Worm (Caenorhabditis elegans): ENCODE measurements around the gene C05E11.3.

Gene C05E11.3

DNA sequence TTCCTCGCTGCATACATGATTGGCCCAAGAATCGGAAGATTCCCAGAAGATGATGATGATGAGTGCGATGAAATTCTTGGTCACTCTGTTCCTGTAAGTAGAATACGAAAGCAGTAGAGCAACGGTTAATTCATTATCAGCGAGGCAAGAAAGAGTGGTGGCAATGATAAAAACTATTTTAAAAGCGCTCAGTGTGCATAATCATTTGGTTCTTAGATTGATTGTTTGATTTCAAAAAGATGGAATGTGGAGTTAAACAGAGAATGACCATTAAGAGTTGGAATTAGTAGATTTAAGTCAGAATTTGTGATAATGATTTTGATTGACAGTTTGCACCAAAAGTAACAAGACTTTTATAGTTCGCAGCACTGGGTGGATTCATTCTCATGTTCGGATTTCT lies 10.9 kb upstream of the C05E11.3 start:
- TF ChIP-seq unc-62 (GFP tag; optimal IDR thresholded peaks at IDR 0.05): no peak

DNA sequence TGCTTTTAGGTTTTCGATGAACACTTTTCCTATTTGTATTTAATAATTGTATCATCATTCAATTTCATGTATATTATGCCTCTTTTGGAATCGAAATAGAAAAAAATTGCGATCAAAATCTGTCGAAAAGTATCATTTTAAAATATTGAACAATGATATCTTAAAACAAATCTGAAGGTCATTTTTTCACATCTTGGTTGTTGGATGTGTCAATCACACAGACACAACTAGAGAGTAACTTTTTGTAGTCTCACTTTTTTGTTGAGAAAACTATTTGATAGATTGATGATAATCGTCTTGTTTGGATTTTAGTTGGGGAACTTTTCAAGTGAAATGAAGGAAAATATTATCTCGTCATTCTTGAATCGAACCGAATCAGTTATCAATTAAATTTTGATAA lies 8.8 kb upstream of the C05E11.3 start:
- no peak for TF ChIP-seq unc-62 (GFP tag; optimal IDR thresholded peaks at IDR 0.05)

ce11 chrX:4571137-4571536 lies 6.9 kb upstream of the C05E11.3 start, which contains the start of gene amt-1:
Gene amt-1, plus strand, starts transcription at chrX:4571437.
- TF ChIP-seq unc-62 (GFP tag; optimal IDR thresholded peaks at IDR 0.05): no peak

ce11 chrX:4574873-4575272 lies 3.2 kb upstream of the C05E11.3 start:
- TF ChIP-seq unc-62 (GFP tag; optimal IDR thresholded peaks at IDR 0.05): no peak

DNA sequence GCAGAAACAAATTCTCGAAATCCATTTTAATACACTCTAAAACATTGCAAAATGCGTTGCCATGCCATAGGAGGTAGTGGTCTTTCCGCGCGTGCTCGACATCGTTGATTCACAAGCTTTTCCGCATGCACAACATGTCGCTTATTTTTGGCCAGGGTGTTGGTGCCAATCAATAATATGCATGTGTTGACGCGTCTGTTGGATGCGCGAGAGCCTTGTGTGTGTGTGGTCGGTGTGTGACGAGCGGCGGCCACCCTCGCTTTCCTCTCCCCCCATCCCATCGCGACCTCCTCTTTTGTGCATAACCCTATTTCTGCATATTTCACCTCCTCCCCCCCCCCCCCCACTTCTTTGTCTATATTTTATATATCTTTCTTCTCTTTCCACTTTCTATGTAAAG lies 1.8 kb upstream of the C05E11.3 start:
- no peak for TF ChIP-seq unc-62 (GFP tag; optimal IDR thresholded peaks at IDR 0.05)

ce11 chrX:4578581-4578980 lies 540 bp downstream of the C05E11.3 start:
- no peak for TF ChIP-seq unc-62 (GFP tag; optimal IDR thresholded peaks at IDR 0.05)

DNA sequence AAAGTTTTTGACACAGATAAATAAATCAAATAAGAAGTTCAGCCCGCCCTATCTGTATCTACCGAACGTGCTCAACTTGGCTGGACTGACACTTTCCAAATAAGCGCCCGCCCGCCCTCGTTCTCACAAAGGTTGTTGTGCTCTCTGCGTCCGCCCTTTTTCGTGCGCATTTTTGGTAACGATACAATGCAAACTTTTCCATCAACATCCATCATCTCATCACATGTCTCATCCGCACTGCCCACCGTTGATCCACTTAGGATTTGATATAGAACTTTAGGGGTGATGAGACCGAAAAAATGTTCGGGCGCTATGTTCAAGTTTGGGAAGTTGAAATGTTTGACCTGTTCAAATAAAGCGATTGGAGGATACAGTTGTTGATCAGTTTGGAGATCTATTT lies 7.5 kb downstream of the C05E11.3 start, which contains the start of gene C05E11.7:
Gene C05E11.7, minus strand, starts transcription at position 101 of the 400 bp plus-strand sequence.
- TF ChIP-seq unc-62 (GFP tag; optimal IDR thresholded peaks at IDR 0.05): no peak

DNA sequence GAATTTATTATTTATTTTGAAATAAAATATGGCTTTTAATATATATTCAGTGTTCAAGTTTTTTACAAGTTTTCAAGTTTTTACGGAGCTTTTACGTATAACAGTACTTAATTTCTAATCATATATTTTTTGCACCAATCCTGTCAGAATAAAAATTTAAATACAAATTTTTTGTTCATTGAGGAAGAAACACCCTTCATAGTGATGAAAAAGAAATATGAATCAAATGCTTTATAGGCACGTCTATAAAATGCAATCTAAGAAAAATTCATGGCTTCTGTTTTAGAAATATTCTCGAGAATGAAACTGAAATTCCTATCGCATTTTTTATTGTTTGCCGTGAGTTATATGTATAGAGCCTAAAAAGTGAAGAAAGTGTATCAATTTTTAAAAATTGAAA lies 8.6 kb downstream of the C05E11.3 start, which contains the start of gene C05E11.2:
Gene C05E11.2, plus strand, starts transcription at position 301 of the 400 bp plus-strand sequence.
- TF ChIP-seq unc-62 (GFP tag; optimal IDR thresholded peaks at IDR 0.05): no peak

ce11 chrX:4587934-4588333 lies 9.9 kb downstream of the C05E11.3 start:
- TF ChIP-seq unc-62 (GFP tag; optimal IDR thresholded peaks at IDR 0.05): no peak

DNA sequence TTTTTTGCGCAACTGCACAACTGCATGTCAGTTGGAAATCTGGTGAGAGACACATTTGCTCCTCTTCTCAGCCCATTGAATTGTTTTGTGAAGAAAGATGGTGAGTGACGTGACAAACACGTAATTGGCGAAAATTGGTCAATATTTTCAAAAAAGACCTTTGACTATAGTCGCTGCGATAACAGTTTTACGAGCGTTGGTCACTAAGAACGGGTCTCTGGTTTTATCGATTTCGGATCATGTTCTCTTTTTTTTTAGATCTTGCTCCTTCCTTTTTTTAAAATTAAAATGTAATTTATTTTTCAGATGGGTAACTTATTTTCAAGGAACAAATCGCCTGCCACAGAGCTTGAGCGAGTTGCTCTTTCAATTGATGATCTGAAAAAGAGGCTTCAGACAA lies 10.4 kb downstream of the C05E11.3 start, which contains the start of gene lnp-1:
Gene lnp-1, plus strand, starts transcription at position 301 of the 400 bp plus-strand sequence.
- no peak for TF ChIP-seq unc-62 (GFP tag; optimal IDR thresholded peaks at IDR 0.05)

DNA sequence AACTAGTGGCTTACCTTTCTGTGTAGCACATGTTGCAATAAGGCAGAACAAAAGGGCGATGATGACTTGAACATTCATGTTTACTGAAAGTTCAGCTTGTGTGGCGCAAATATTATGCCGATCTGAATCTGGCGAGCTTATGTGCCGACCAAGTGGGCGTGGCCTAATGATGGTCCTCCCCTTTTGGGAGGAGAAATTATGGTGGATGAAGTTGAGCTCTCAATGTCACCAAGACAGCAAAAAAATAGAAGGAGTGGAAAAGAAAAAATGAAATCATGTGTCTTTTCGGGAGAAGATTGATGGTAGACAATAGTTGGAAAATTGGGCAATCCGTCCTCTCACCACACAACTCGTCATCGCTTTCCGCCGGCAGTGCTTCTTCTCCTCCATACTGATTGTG lies 14.2 kb downstream of the C05E11.3 start, which contains the start of gene flp-12:
Gene flp-12, minus strand, starts transcription at position 101 of the 400 bp plus-strand sequence.
- no peak for TF ChIP-seq unc-62 (GFP tag; optimal IDR thresholded peaks at IDR 0.05)

DNA sequence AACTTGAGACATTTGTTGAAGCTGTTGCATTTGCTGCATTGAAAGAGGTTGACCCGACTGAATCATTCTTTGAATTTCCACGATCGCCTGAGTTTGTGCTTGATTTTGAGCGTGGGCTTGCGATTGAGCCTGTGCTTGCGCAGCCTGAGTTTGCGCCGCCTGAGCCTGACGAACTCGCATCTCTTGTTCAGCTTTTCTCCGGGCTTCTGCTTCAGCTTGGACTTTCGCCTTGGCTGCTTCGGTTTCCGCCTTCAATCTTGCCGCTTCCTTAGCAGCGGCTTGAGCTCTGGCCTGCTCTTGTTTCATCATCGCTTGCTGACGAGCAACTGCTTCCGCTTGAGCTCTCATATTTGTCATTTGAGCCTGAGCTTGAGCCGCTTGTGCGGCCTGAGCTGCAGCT lies 19.4 kb downstream of the C05E11.3 start:
- no peak for TF ChIP-seq unc-62 (GFP tag; optimal IDR thresholded peaks at IDR 0.05)

- TF ChIP-seq unc-62 (GFP tag; optimal IDR thresholded peaks at IDR 0.05): no peak
These were observed 21.5 kb downstream of the C05E11.3 start for ce11 chrX:4599526-4599925.

- TF ChIP-seq unc-62 (GFP tag; optimal IDR thresholded peaks at IDR 0.05): no peak
These were observed 22.9 kb downstream of the C05E11.3 start for ce11 chrX:4600987-4601386.

DNA sequence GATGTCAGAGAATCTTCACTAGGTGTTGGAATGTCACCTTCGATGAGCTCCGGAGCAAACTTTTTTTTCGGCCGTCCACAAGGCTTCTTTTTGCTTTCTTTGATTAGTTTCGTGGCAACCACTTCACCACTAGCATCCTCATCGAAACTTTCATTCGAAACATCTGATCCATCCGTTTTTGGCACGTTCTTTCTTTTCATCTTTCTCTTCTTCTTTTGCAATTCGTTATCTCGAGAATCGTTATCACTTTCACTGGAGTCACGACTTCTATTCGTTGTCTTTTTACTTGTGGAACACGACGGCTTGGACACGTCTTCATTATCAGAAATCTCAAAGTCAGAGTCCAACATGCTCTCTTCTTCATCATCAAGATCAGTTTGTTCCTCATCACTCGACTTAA lies 26.1 kb downstream of the C05E11.3 start:
- no peak for TF ChIP-seq unc-62 (GFP tag; optimal IDR thresholded peaks at IDR 0.05)

ce11 chrX:4605828-4606227 lies 27.8 kb downstream of the C05E11.3 start, which contains the start of gene spat-3:
Gene spat-3, minus strand, starts transcription at chrX:4605928.
- TF ChIP-seq unc-62 (GFP tag; optimal IDR thresholded peaks at IDR 0.05): no peak

DNA sequence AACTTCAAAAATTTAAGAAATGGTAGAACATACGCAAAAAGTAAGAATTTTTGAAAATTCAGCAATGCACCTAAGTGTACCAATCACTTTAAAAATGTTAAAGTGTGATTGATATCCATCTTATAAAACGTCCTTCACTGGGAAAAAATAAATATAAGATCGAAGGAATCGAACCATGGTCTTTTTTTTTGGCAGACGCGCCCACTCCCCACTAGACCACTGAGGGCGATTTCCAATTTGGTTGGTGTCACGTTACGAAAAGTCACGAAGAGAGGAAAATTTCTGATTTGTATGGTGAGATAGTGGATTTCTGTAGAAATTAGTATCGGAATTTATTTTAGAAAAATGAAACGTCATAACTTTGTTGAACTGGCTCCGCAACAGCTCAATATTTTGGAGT lies 29.3 kb downstream of the C05E11.3 start:
- no peak for TF ChIP-seq unc-62 (GFP tag; optimal IDR thresholded peaks at IDR 0.05)

DNA sequence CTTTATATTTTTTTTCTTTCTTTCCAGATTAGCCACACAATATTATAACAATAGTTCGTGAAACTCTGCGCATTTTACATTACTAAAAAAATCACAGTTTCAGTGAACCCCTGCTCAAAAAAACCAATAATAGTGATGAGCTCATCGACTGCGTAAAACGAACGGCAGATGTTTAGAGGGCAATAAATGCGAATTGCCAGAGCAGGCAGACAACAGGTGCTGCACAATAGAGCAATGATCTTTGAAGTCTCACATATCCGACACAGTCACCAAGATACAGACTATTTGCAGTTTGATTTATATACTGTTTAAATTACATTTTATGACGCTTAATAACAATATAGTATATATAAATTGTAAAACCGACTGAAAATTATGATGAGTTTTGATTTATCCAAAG lies 31.6 kb downstream of the C05E11.3 start:
- TF ChIP-seq unc-62 (GFP tag; optimal IDR thresholded peaks at IDR 0.05): no peak

Data from whole organism, dauer.